Worm (Caenorhabditis elegans): ENCODE data around the gene srw-91.

ce11 chrV:1654845-1655244 is 25.8 kb downstream of the srw-91 start, which contains the start of gene irld-11:
- no peak for TF ChIP-seq ZK546.5 (tag; optimal IDR thresholded peaks at IDR 0.05)
- no peak for TF ChIP-seq lin-11 (tag; optimal IDR thresholded peaks at IDR 0.05)
- TF ChIP-seq lsy-2 (tag; optimal IDR thresholded peaks at IDR 0.05) = no peak
- no peak for TF ChIP-seq unc-39 (tag; optimal IDR thresholded peaks at IDR 0.05)
- no peak for TF ChIP-seq lin-39 (tag; optimal IDR thresholded peaks at IDR 0.05)
- TF ChIP-seq blmp-1 (tag; optimal IDR thresholded peaks at IDR 0.05; ENCODE audit: insufficient read depth) = no peak
- TF ChIP-seq fos-1 (tag; optimal IDR thresholded peaks at IDR 0.05) = no peak
- no peak for TF ChIP-seq R02D3.7 (tag; optimal IDR thresholded peaks at IDR 0.05)
